Fruit fly (Drosophila melanogaster): ENCODE measurements around the gene CG8036.

The CG8036 gene

DNA sequence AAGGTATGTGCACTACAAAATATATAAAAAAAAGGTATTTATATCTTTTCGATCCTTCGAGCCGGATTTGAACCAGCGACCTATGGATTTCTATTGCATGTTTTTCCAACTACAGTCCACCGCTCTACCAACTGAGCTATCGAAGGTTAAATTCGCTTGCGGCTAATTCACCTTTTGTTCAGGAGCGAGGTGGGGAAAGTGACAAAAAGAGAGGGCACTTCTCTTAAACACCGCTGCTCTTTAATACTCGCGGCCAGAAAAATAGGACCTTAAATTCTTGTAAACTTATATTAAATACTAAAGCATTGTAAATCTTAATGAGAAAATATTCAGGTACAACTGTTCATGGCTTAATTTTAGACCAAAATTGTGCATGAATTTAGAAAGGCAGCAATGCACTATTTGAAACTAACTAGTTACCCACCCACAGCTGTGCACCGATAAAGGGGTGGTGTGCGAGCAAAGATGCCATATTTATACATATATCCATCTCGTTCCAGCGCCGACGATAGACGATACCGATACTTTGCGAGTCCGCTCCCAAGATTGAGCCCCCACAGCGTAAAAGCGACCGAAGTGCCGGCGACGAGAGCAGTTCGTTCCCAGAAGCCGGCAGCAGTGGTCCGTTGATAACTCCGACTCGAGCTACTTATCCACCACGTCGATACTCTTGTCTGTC lies 1.5 kb downstream of the CG8036 start (continued):
- TF ChIP-seq sens (GFP tag), result peak; percentile 100
- peak; percentile 99 for TF ChIP-seq gcm (GFP tag; optimal IDR thresholded peaks at IDR 0.05)
- peak; percentile 94 for TF ChIP-seq Lhr (GFP tag; optimal IDR thresholded peaks at IDR 0.05)
- peak; percentile 95 for TF ChIP-seq Sox100B (GFP tag; optimal IDR thresholded peaks at IDR 0.05)
- peak; percentile 60 for TF ChIP-seq HLHmδ (GFP tag; optimal IDR thresholded peaks at IDR 0.05)
- TF ChIP-seq chn (GFP tag; optimal IDR thresholded peaks at IDR 0.05), result peak; percentile 98
- TF ChIP-seq CG6683 (GFP tag; optimal IDR thresholded peaks at IDR 0.05), result peak; percentile 97
- peak; percentile 91 for TF ChIP-seq CG9437 (GFP tag; optimal IDR thresholded peaks at IDR 0.05)
- TF ChIP-seq CG17568 (GFP tag; optimal IDR thresholded peaks at IDR 0.05), result peak; percentile 98
- TF ChIP-seq CG3065 (GFP tag; optimal IDR thresholded peaks at IDR 0.05), result peak; percentile 86
- TF ChIP-seq E2f1 (GFP tag; IDR thresholded peaks at IDR 0.05), result peak; percentile 96
- TF ChIP-seq Awh (GFP tag; IDR thresholded peaks at IDR 0.05), result peak; percentile 98
- peak; percentile 96 for TF ChIP-seq CG30431 (GFP tag; optimal IDR thresholded peaks at IDR 0.05)
- peak; percentile 96 for TF ChIP-seq slp2 (GFP tag; optimal IDR thresholded peaks at IDR 0.05)
- peak; percentile 94 for TF ChIP-seq C15 (GFP tag; IDR thresholded peaks at IDR 0.05)
- TF ChIP-seq MTF-1 (GFP tag; optimal IDR thresholded peaks at IDR 0.05; ENCODE audit: borderline replicate concordance), result peak; percentile 96
- TF ChIP-seq CG42726 (GFP tag; IDR thresholded peaks at IDR 0.05; ENCODE audit: partially characterized antibody), result peak; percentile 84; the same call in 1 of the 2 replicates
- TF ChIP-seq bab2 (GFP tag; optimal IDR thresholded peaks at IDR 0.05), result peak; percentile 97
- peak; percentile 92 for TF ChIP-seq pb (GFP tag; optimal IDR thresholded peaks at IDR 0.05)
- TF ChIP-seq caup (GFP tag; optimal IDR thresholded peaks at IDR 0.05; ENCODE audit: severe bottlenecking), result peak; percentile 98
- peak; percentile 72; the same call in 2 of the 4 replicates for TF ChIP-seq Dll (GFP tag; IDR thresholded peaks at IDR 0.05; ENCODE audit: partially characterized antibody)
- TF ChIP-seq da (GFP tag; optimal IDR thresholded peaks at IDR 0.05), result peak; percentile 90
- TF ChIP-seq fd96Cb (tag; optimal IDR thresholded peaks at IDR 0.05), result peak; percentile 97
- TF ChIP-seq peb (GFP tag; IDR thresholded peaks at IDR 0.05), result peak; percentile 91
- TF ChIP-seq mam (GFP tag; optimal IDR thresholded peaks at IDR 0.05), result peak; percentile 98
- peak; percentile 92 for TF ChIP-seq CG10565 (GFP tag; optimal IDR thresholded peaks at IDR 0.05)
- TF ChIP-seq CG12219 (GFP tag; optimal IDR thresholded peaks at IDR 0.05), result peak; percentile 99
- TF ChIP-seq CG8089 (GFP tag; optimal IDR thresholded peaks at IDR 0.05), result peak; percentile 95
- TF ChIP-seq CG12391 (tag; optimal IDR thresholded peaks at IDR 0.05), result peak; percentile 99
- TF ChIP-seq CG31224 (GFP tag; IDR thresholded peaks at IDR 0.05), result peak; percentile 91
- peak; percentile 90 for TF ChIP-seq Nf-YC (tag; optimal IDR thresholded peaks at IDR 0.05)
- TF ChIP-seq Hr39 (optimal IDR thresholded peaks at IDR 0.05), result no peak
- peak; percentile 78 for TF ChIP-seq CG3995 (GFP tag; optimal IDR thresholded peaks at IDR 0.05)
- peak; percentile 97 for TF ChIP-seq CG14710 (tag; optimal IDR thresholded peaks at IDR 0.05)
- peak; percentile 92 for TF ChIP-seq Fer2 (tag; optimal IDR thresholded peaks at IDR 0.05)
- TF ChIP-seq vvl (GFP tag; IDR thresholded peaks at IDR 0.05), result peak; percentile 99
- TF ChIP-seq lab (GFP tag; optimal IDR thresholded peaks at IDR 0.05), result peak; percentile 99
- TF ChIP-seq D19A (tag; optimal IDR thresholded peaks at IDR 0.05), result peak; percentile 96
- peak; percentile 97 for TF ChIP-seq sob (GFP tag; IDR thresholded peaks at IDR 0.05)
- TF ChIP-seq sisA (GFP tag; IDR thresholded peaks at IDR 0.05), result peak; percentile 95
- peak; percentile 99 for TF ChIP-seq CG8924 (tag; optimal IDR thresholded peaks at IDR 0.05)
- peak; percentile 81 for TF ChIP-seq toy (GFP tag; IDR thresholded peaks at IDR 0.05)
- TF ChIP-seq Ravus (GFP tag; IDR thresholded peaks at IDR 0.05), result peak; percentile 85
- peak; percentile 55 for TF ChIP-seq CG15479 (GFP tag; optimal IDR thresholded peaks at IDR 0.05)
- TF ChIP-seq CG10366 (GFP tag; IDR thresholded peaks at IDR 0.05), result peak; percentile 96
- peak; percentile 96 for TF ChIP-seq ken (GFP tag; IDR thresholded peaks at IDR 0.05)
- TF ChIP-seq CG32772 (GFP tag; IDR thresholded peaks at IDR 0.05), result peak; percentile 93
- peak; percentile 99 for TF ChIP-seq Hmr (GFP tag; optimal IDR thresholded peaks at IDR 0.05)
- no peak; the same call in 1 of the 2 replicates for TF ChIP-seq Gsc (GFP tag; IDR thresholded peaks at IDR 0.05)
- peak; percentile 97 for TF ChIP-seq CG33213 (GFP tag; optimal IDR thresholded peaks at IDR 0.05)

Measured in whole organism, embryonic.